Worm (Caenorhabditis elegans) whole organism, L1 larva: ENCODE data around the gene H28G03.2.

Source experiments
- ceh-63 ChIP-seq: fragments of 200-800 bp; sonication (Bioruptor generic); optimal IDR thresholded peaks from 2 replicates; lab custom pipeline; 2018; ENCODE audit warnings: mild to moderate bottlenecking, missing genetic modification characterization, missing compliant biosample characterization
- dpl-1 ChIP-seq, 3 experiments: fragments of 150-350 bp in 2 of 3; sonication (generic microtip) in 1 of 3; optimal IDR thresholded peaks; 2 replicates each; lab custom pipeline; 2014 to 2017; ENCODE audit warnings: missing biosample characterization in 3 of 3, missing genetic modification characterization in 3 of 3, missing genetic modification reagents in 3 of 3
- dsc-1 ChIP-seq: sonication (generic microtip); optimal IDR thresholded peaks from 2 replicates; lab custom pipeline; 2016; ENCODE audit warnings: mild to moderate bottlenecking, missing genetic modification characterization, missing compliant biosample characterization
- egl-27 ChIP-seq, 2 experiments: fragments of 150-350 bp in 1 of 2; sonication (generic microtip); optimal IDR thresholded peaks; 3 replicates each; lab custom pipeline; 2017 to 2018; ENCODE audit warnings: missing biosample characterization in 2 of 2, missing genetic modification characterization in 2 of 2, missing genetic modification reagents in 2 of 2
- elt-3 ChIP-seq, 6 experiments: fragments of 150-350 bp in 1 of 6; sonication (generic microtip); optimal IDR thresholded peaks; 2 replicates each; lab custom pipeline; 2017 to 2018; ENCODE audit warnings: missing biosample characterization in 6 of 6, missing genetic modification characterization in 6 of 6, inconsistent platforms in 1 of 6
- lin-13 ChIP-seq: fragments of 150-350 bp; optimal IDR thresholded peaks from 2 replicates; lab custom pipeline; 2014; ENCODE audit warnings: missing biosample characterization, missing genetic modification reagents, missing genetic modification characterization
- lir-3 ChIP-seq: sonication (generic microtip); optimal IDR thresholded peaks from 2 replicates; lab custom pipeline; 2016; ENCODE audit warnings: mild to moderate bottlenecking, missing genetic modification characterization, moderate library complexity, missing compliant biosample characterization; ENCODE audit not compliant: poor library complexity
- mdl-1 ChIP-seq, 2 experiments: fragments of 150-350 bp; optimal IDR thresholded peaks; 2 replicates each; lab custom pipeline; 2014 to 2017; ENCODE audit warnings: missing biosample characterization in 2 of 2, missing genetic modification characterization in 2 of 2, inconsistent platforms in 1 of 2
- nhr-237 ChIP-seq: fragments of 150-350 bp; optimal IDR thresholded peaks from 2 replicates; lab custom pipeline; 2014; ENCODE audit warnings: missing biosample characterization, missing genetic modification characterization
- nhr-76 ChIP-seq: sonication (generic microtip); optimal IDR thresholded peaks from 2 replicates; lab custom pipeline; 2017; ENCODE audit warnings: missing biosample characterization, missing genetic modification characterization
- nhr-84 ChIP-seq: sonication (generic microtip); optimal IDR thresholded peaks from 2 replicates; lab custom pipeline; 2017; ENCODE audit warnings: missing biosample characterization, missing genetic modification characterization
- skn-1 ChIP-seq: fragments of 150-350 bp; optimal IDR thresholded peaks from 2 replicates; lab custom pipeline; 2014; ENCODE audit warnings: missing biosample characterization, missing genetic modification characterization
- snpc-4 ChIP-seq: fragments of 150-350 bp; optimal IDR thresholded peaks from 2 replicates; lab custom pipeline; 2014; ENCODE audit warnings: missing biosample characterization, missing genetic modification characterization
- snu-23 ChIP-seq: sonication (generic microtip); optimal IDR thresholded peaks from 2 replicates; lab custom pipeline; 2016; ENCODE audit warnings: missing genetic modification characterization, missing compliant biosample characterization
- sox-4 ChIP-seq: sonication (generic microtip); optimal IDR thresholded peaks from 2 replicates; lab custom pipeline; 2016; ENCODE audit warnings: missing genetic modification characterization, missing compliant biosample characterization
- swsn-7 ChIP-seq: sonication (generic microtip); optimal IDR thresholded peaks from 2 replicates; lab custom pipeline; 2016; ENCODE audit warnings: missing genetic modification characterization, missing compliant biosample characterization
- unc-98 ChIP-seq: fragments of 200-800 bp; sonication (Bioruptor generic); IDR thresholded peaks from 2 replicates; pipeline ENCODE4 v1.3.6; 2022; ENCODE audit warnings: missing genetic modification characterization, missing compliant biosample characterization
- vab-15 ChIP-seq: sonication (generic microtip); optimal IDR thresholded peaks from 2 replicates; lab custom pipeline; 2017; ENCODE audit warnings: missing genotype, mild to moderate bottlenecking, missing genetic modification characterization, missing compliant biosample characterization
- zag-1 ChIP-seq: fragments of 150-350 bp; optimal IDR thresholded peaks from 2 replicates; lab custom pipeline; 2014; ENCODE audit warnings: missing biosample characterization, missing genetic modification characterization

H28G03.2 gene

DNA sequence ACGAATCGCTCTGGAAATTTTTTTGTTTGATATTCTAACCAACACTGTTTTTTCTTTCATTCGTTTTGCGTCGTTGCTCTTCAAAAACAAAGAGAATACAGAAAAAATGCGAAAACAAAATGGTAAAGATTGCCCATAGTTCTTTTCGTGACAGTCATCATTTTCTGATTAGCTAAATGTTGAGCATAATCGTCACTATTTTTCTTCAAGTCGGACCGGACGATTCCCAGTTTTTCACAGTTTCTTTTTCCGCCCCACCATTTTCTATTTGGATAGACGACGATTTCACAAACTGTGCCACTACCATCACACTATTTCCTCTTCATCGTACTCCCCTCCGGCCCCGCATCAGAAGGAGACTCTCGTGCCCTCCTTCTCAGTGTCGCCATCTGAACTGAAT lies 58.0 kb downstream of the H28G03.2 start:
- TF ChIP-seq vab-15 (tag; lab: Kevin White, UChicago) (no peak), dsc-1 (tag; lab: Kevin White, UChicago) (peak; percentile 9), mdl-1 (tag; optimal IDR thresholded peaks at IDR 0.05; lab: Kevin White, UChicago) (no peak), egl-27 (tag; optimal IDR thresholded peaks at IDR 0.05; lab: Kevin White, UChicago) (no peak)

DNA sequence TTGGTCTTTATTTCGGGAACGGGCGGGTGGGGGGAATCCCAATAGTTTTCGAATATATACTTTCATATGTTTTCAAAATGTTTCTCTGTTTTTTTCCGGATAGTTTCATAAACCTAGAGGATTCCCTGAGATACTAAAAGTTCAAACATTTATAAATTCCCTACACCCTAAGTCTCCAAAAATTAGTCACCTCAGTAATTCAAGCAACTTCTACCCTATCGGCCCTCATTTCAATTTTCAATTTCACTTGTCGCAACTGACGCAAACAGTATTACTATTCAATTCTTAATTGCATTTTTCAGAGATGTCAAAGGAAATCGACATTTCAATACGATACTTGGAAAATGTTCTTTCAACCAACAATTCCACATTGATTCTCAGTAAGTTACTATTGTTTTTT lies 58.5 kb downstream of the H28G03.2 start, which contains the start of gene Y34B4A.4:
Gene Y34B4A.4 (plus strand): TSS at position 301 of the 400 bp plus-strand sequence.
- TF ChIP-seq egl-27 (tag; optimal IDR thresholded peaks at IDR 0.05; lab: Kevin White, UChicago) (no peak), nhr-84 (tag; lab: Kevin White, UChicago) (no peak), dpl-1 (GFP tag; optimal IDR thresholded peaks at IDR 0.05; lab: Kevin White, UChicago) (no peak), snpc-4 (tag; lab: Kevin White, UChicago) (no peak), unc-98 (GFP tag; lab: Robert Waterston, UW) (no peak), zag-1 (no peak), nhr-76 (no peak), nhr-237 (tag; lab: Kevin White, UChicago) (no peak), lin-13 (no peak), skn-1 (tag; lab: Kevin White, UChicago) (no peak)

DNA sequence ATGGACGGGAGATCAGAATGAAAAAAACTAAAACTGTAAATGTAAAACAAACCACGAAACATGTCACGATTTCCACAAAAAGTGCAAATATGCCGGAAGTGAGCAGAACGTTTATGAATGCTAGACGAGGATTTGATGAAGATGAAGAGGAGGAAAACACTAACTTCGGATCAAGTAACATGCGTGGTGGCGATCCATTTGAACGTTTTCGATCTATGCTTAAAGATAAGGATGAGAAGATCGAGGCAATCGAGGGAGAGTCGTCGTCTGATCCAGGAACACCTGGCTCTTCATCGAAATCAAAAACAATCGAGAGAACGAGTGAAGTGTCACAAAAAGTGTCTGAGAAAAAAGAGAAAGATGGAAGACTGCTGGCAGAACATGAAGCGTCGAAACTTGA lies 59.8 kb downstream of the H28G03.2 start:
- TF ChIP-seq swsn-7: no peak
- no peak for TF ChIP-seq nhr-237 (tag; lab: Kevin White, UChicago)
- no peak for TF ChIP-seq lir-3 (tag; lab: Kevin White, UChicago)
- no peak for TF ChIP-seq sox-4 (tag; lab: Kevin White, UChicago)
- no peak for TF ChIP-seq egl-27 (tag; optimal IDR thresholded peaks at IDR 0.05; lab: Kevin White, UChicago)
- no peak for TF ChIP-seq ceh-63 (GFP tag; lab: Kevin White, UChicago)
- no peak for TF ChIP-seq snu-23 (GFP tag; lab: Kevin White, UChicago)
- TF ChIP-seq elt-3 (tag; optimal IDR thresholded peaks at IDR 0.05; lab: Kevin White, UChicago): no peak
